Fruit fly (Drosophila melanogaster) whole organism, larva: ENCODE results near the gene Nipsnap.

ENCODE experiments used
- noc ChIP-seq: fragments of 200-800 bp; sonication (Bioruptor generic); optimal IDR thresholded peaks from 3 replicates; lab custom pipeline; 2019; ENCODE audit warnings: missing biosample characterization, mild to moderate bottlenecking, missing genetic modification characterization, moderate library complexity

Gene Nipsnap

DNA sequence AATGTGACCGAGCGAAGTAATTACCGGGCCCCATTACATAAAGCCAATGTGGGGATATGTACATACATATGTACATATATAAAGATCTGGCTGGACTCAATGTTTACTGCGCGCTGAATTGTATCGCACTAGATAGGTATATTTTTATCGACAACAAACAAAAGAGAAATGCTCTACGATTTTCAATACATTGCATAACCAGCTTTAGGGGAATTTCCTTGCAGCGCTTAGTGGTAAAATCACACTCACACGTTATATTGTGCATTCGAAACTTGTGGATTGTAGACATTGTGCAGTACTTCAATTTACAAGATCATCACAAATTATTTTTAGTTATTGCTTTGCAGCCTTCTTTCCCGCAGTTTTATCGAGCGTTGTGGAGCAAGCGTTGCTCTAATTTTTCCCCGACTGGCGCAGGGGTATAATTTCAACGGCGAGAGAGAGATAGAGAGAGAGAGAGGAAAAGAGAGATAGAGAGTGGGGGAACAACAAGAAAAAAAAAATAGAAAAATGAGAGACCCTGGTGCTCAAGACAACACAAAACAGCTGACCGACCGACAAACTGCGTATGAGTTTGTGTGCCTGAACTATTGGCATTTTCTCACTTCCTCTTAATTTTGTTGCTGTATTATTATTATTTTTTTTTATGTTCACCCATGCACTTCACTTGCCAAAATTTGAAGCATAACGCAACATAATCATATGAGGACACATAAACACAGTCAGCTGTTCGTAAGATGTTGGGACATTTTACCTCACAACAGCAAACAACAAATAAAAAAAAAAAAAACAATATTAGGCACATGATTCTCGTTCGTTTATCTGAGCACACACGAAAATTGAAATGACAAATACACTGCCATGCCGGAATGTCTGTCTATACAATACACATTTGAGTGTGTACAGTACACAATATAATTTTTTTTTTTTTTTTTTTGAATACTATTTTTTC lies 15.9 kb upstream of the Nipsnap start:
- no peak for TF ChIP-seq noc (tag; lab: Kevin White, UChicago)

DNA sequence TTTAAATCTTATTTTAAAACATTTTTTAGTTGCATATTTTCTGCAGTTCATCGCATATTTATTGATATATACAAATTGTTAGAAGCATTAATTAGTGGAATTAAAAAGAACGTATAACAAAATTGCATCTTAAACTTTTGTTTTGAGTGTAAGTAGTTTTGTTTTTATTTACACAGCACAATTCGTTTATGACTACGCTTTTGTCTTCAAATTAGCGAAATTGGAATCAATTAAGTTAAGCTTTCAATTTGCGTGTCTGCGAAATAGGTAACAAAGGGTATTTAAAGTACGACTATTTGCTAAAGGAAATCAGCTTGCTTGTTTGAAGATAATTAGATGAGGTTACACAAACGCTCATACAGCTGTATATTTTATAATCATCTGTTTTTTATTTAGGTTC lies 14.9 kb upstream of the Nipsnap start:
- TF ChIP-seq noc (tag; lab: Kevin White, UChicago): no peak

- TF ChIP-seq noc (tag; lab: Kevin White, UChicago): no peak
These were observed 14.1 kb upstream of the Nipsnap start for dm6 chrX:16087496-16087895.

dm6 chrX:16085865-16086592 lies 12.7 kb upstream of the Nipsnap start:
- TF ChIP-seq noc (tag; lab: Kevin White, UChicago): no peak

DNA sequence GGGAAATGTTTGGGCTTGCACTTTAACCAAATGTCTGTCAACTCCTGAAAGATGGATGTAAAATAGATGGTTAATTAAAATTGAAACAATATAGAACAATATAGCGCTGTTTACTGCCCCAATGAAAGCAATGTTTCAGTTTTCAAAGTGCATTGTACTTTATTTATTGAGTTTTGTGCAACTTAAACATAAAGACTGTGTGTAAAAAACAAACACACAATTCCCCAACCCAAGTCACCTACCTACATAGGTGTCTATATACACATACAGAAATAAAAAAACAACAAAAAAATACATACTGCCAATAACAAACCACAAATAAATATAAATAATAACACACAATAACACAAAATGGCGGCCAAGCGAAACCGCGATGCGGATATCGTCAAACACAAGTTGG lies 9.6 kb upstream of the Nipsnap start, which contains the start of gene CG8958:
CG8958 (plus strand) TSS at position 301 of the 400 bp plus-strand sequence.
- TF ChIP-seq noc (tag; lab: Kevin White, UChicago): no peak

DNA sequence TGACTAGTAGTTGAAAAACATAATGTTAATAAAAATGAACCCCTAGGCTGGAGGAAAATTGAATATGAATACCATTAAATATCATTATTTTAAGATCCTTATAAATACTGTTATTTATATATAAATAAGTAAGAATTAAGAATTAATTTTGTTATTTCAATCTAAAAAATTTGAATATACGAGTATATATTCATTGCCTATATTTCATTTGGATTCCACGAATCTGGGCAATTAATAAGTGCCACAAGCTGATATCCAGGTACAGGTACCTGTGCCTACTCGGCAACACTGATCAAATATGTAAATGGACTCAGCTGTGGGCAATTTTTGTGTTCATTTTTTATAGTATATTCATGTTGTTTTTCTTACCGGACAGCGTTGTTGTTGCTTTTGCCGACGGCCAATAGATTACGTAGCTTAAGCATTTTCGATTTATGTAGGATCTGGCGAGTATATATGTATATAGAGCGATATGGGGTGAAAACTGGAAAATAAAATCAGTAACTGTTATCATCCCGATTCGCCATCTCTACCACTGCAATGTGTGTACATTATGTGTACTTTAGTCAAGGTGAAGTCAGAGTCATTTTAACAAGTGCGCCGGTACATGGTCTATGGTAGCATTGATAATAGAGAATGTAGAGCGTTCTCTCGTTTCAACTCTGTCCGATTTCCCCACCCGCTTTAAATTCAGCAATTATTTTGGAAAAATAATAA lies 552 bp downstream of the Nipsnap start:
- no peak for TF ChIP-seq noc (tag; lab: Kevin White, UChicago)

- no peak for TF ChIP-seq noc (tag; lab: Kevin White, UChicago)
These were observed 1.2 kb downstream of the Nipsnap start for dm6 chrX:16072193-16072592.

DNA sequence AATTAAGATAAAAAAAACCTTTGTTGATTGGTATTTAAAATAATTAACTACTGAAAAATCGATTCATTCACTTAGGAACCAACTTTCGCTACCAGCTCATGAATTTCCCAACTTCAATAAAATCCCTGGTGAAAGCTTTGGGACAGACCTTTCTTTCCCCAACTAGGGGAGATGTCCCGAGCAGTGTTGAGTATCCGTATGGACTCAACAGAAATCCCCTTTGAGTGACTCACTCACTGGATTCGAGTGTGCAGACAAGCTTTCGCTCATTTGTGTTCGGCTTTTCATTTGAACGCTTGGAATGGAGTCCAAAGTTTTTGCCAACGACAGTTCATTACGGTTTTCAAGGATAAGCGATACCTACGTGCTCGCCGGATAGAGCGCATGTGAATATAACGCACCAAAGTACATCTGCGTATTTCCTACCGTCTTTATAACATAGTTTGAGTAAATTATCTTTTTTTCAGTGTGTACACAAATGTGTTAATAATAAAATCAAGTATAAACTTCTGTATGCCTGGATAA lies 9.9 kb downstream of the Nipsnap start, which contains the start of gene dpr18:
dpr18 (plus strand) TSS at position 325 of the 525 bp plus-strand sequence.
- TF ChIP-seq noc (tag; lab: Kevin White, UChicago): no peak

DNA sequence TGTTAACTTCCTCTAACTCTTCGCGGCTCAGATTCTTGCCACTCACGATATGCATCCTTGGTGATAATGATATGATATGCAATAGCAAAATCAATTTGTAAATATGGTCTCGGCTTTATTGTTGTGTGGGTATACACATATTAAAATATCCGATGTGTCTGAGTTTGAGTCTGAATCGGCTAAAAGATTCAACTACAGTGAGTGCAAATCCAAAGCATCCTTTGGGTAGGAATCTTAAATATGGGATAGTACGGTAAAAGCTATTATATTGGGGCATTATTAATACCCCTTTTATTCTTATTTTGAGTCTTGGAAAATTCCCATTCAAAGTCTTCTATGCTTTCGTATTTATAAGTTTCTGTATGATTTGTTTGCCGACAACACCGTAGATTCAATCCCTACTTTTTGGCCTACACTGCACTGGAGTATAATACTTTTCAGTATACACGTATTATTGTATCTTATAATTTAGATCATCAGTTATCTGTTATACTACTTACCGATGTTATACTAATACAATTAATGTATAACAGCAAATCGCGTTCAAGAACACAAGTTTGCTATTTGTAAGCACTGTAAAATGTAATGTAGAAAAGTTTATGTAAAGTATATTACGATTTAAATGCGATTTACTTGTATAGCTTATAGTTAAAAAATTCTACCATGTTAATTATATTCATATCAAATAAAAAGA lies 10.5 kb downstream of the Nipsnap start, which contains the start of gene CG12395:
CG12395 (minus strand) TSS at position 179 of the 694 bp plus-strand sequence.
- no peak for TF ChIP-seq noc (tag; lab: Kevin White, UChicago)
